Worm (Caenorhabditis elegans): Measurements from ENCODE around the gene srj-14.

Gene srj-14

ce11 chrV:7369578-7369977 is at the start of gene srj-14:
TSS of gene srj-14 (plus strand) at chrV:7369708.
- TF ChIP-seq elt-3 (tag; optimal IDR thresholded peaks at IDR 0.05) (no peak), nhr-129 (tag; optimal IDR thresholded peaks at IDR 0.05) (no peak), sem-4 (tag; optimal IDR thresholded peaks at IDR 0.05) (no peak)

DNA sequence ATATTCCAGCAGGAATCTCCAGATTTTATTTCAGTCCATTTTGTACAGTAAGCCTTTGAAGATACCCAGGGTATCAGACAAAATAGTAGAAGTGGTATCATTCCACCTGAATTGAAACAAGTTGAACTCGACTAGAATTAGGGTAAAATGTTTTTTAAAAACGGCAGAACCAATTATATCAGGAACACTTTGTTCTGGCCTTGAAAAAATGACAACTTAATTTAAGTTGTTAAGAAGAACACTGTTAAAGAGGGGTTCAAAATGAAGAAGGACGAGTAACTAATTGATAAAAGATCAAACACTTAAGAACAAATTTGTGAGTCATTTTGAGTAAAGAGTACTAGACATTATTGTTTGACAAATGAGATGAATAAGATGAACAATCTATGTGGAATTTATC is 48.6 kb upstream of the srj-14 start, which contains the start of gene lmd-4:
Gene lmd-4, minus strand, starts transcription at position 101 of the 400 bp plus-strand sequence.
- no peak for TF ChIP-seq gmeb-1 (tag; optimal IDR thresholded peaks at IDR 0.05)
- no peak for TF ChIP-seq ztf-11 (tag; optimal IDR thresholded peaks at IDR 0.05)
- TF ChIP-seq ceh-16 (tag; optimal IDR thresholded peaks at IDR 0.05) = no peak
- TF ChIP-seq lin-11 (tag; optimal IDR thresholded peaks at IDR 0.05) = no peak
- TF ChIP-seq elt-1 (tag; optimal IDR thresholded peaks at IDR 0.05) = no peak
- no peak for TF ChIP-seq blmp-1 (tag; optimal IDR thresholded peaks at IDR 0.05; ENCODE audit: insufficient read depth)
- TF ChIP-seq nhr-21 (tag; optimal IDR thresholded peaks at IDR 0.05) = no peak
- TF ChIP-seq nhr-23 (tag; optimal IDR thresholded peaks at IDR 0.05) = no peak
- no peak for TF ChIP-seq lsy-2 (tag; optimal IDR thresholded peaks at IDR 0.05)
- no peak for TF ChIP-seq R02D3.7 (tag; optimal IDR thresholded peaks at IDR 0.05)
- TF ChIP-seq zag-1 (tag; optimal IDR thresholded peaks at IDR 0.05) = no peak

- no peak for TF ChIP-seq crh-2 (tag; optimal IDR thresholded peaks at IDR 0.05)
- TF ChIP-seq snpc-4 (tag; optimal IDR thresholded peaks at IDR 0.05) = no peak
- TF ChIP-seq aly-2 (tag; optimal IDR thresholded peaks at IDR 0.05) = no peak
- TF ChIP-seq ZK546.5 (tag; optimal IDR thresholded peaks at IDR 0.05) = no peak
- TF ChIP-seq ztf-11 (tag; optimal IDR thresholded peaks at IDR 0.05) = no peak
- TF ChIP-seq nhr-237 (tag; optimal IDR thresholded peaks at IDR 0.05) = no peak
- no peak for TF ChIP-seq nhr-11 (tag; optimal IDR thresholded peaks at IDR 0.05)
- no peak for TF ChIP-seq skn-1 (tag; optimal IDR thresholded peaks at IDR 0.05)
- no peak for TF ChIP-seq egl-27 (tag; optimal IDR thresholded peaks at IDR 0.05)
- TF ChIP-seq elt-1 (tag; optimal IDR thresholded peaks at IDR 0.05) = no peak
- TF ChIP-seq peb-1 (tag; optimal IDR thresholded peaks at IDR 0.05) = no peak
- no peak for TF ChIP-seq sma-9 (GFP tag; optimal IDR thresholded peaks at IDR 0.05)
- TF ChIP-seq sma-9 (tag; optimal IDR thresholded peaks at IDR 0.05) = no peak
- TF ChIP-seq lin-11 (tag; optimal IDR thresholded peaks at IDR 0.05) = no peak
- no peak for TF ChIP-seq sem-4 (tag; optimal IDR thresholded peaks at IDR 0.05)
- TF ChIP-seq nhr-12 (tag; optimal IDR thresholded peaks at IDR 0.05) = no peak
- TF ChIP-seq fos-1 (tag; optimal IDR thresholded peaks at IDR 0.05) = no peak
- TF ChIP-seq R02D3.7 (tag; optimal IDR thresholded peaks at IDR 0.05) = no peak
- no peak for TF ChIP-seq unc-62 (GFP tag; optimal IDR thresholded peaks at IDR 0.05)
- no peak for TF ChIP-seq elt-3 (tag; optimal IDR thresholded peaks at IDR 0.05)
- TF ChIP-seq ceh-82 (tag; optimal IDR thresholded peaks at IDR 0.05) = no peak
Measured at ce11 chrV:7321915-7322314, 47.6 kb upstream of the srj-14 start, which contains the start of gene F10G2.10. TSS of gene F10G2.10 (plus strand) at chrV:7322215.

DNA sequence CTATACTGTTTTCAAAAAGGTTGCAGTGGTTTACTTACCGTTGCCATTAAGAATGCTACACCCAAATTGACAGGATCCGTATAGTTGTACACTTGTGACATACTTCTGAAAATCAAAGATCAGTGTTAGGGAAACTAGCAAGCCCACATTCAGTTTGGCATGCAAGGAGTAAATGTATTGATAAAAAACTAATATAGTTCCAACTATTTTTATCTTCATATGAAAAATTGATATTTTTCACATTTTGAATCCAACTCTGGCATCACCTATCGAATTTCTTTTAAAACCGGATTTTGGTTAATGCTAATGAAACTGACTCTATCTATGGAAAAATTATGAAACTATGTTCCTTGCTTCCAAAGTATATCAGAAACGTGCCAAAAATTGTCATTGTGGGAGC is 44.2 kb upstream of the srj-14 start, which contains the start of gene srx-92:
Gene srx-92, minus strand, starts transcription at position 101 of the 400 bp plus-strand sequence.
- no peak for TF ChIP-seq nhr-10 (tag; optimal IDR thresholded peaks at IDR 0.05)
- TF ChIP-seq dmd-4 (tag; optimal IDR thresholded peaks at IDR 0.05) = no peak
- no peak for TF ChIP-seq ama-1 (optimal IDR thresholded peaks at IDR 0.05)
- no peak for TF ChIP-seq lin-13 (GFP tag; optimal IDR thresholded peaks at IDR 0.05)
- TF ChIP-seq lin-39 (tag; optimal IDR thresholded peaks at IDR 0.05) = no peak
- TF ChIP-seq ZK546.5 (tag; optimal IDR thresholded peaks at IDR 0.05) = no peak
- no peak for TF ChIP-seq mdl-1 (tag; optimal IDR thresholded peaks at IDR 0.05)
- no peak for TF ChIP-seq snpc-4 (tag; optimal IDR thresholded peaks at IDR 0.05)
- TF ChIP-seq F13H6.1 (tag; optimal IDR thresholded peaks at IDR 0.05) = no peak
- no peak for TF ChIP-seq sma-9 (GFP tag; optimal IDR thresholded peaks at IDR 0.05)
- no peak for TF ChIP-seq sma-9 (tag; optimal IDR thresholded peaks at IDR 0.05)
- TF ChIP-seq elt-1 (tag; optimal IDR thresholded peaks at IDR 0.05) = no peak
- TF ChIP-seq egl-27 (tag; optimal IDR thresholded peaks at IDR 0.05) = no peak
- no peak for TF ChIP-seq aly-2 (tag; optimal IDR thresholded peaks at IDR 0.05)
- TF ChIP-seq elt-3 (tag; optimal IDR thresholded peaks at IDR 0.05) = no peak

ce11 chrV:7326928-7327327 is 42.6 kb upstream of the srj-14 start, which contains the start of gene F10G2.4:
TSS of gene F10G2.4 (plus strand) at chrV:7327228.
- TF ChIP-seq Y55F3AM.14 (GFP tag; optimal IDR thresholded peaks at IDR 0.05) (no peak), crh-2 (tag; optimal IDR thresholded peaks at IDR 0.05) (no peak), unc-62 (GFP tag; optimal IDR thresholded peaks at IDR 0.05) (no peak), ZK546.5 (tag; optimal IDR thresholded peaks at IDR 0.05) (no peak), egl-27 (tag; optimal IDR thresholded peaks at IDR 0.05) (no peak), skn-1 (tag; optimal IDR thresholded peaks at IDR 0.05) (no peak), sem-4 (tag; optimal IDR thresholded peaks at IDR 0.05) (no peak), elt-1 (tag; optimal IDR thresholded peaks at IDR 0.05) (no peak), nhr-25 (tag; optimal IDR thresholded peaks at IDR 0.05) (no peak), dmd-4 (tag; optimal IDR thresholded peaks at IDR 0.05) (no peak), alr-1 (tag; optimal IDR thresholded peaks at IDR 0.05) (no peak), nhr-23 (tag; optimal IDR thresholded peaks at IDR 0.05) (no peak), ama-1 (optimal IDR thresholded peaks at IDR 0.05) (no peak), blmp-1 (tag; optimal IDR thresholded peaks at IDR 0.05; ENCODE audit: insufficient read depth) (no peak), F13H6.1 (tag; optimal IDR thresholded peaks at IDR 0.05) (no peak)
